Fruit fly (Drosophila melanogaster) whole organism, embryonic: ENCODE results near the gene CG31176.

ENCODE experiments used
- CG10321 ChIP-seq: fragments of 200-800 bp; sonication (Bioruptor generic); IDR thresholded peaks from 2 replicates; pipeline ENCODE4 v1.3.6; 2022; ENCODE audit warnings: missing biosample characterization, missing genetic modification characterization
- CG10462 ChIP-seq: fragments of 200-800 bp; sonication (Bioruptor generic); optimal IDR thresholded peaks from 2 replicates; lab custom pipeline; 2016; ENCODE audit warnings: missing biosample characterization, missing genetic modification characterization
- CG10565 ChIP-seq: fragments of 200-800 bp; sonication (Bioruptor generic); optimal IDR thresholded peaks from 3 replicates; lab custom pipeline; 2016; ENCODE audit warnings: missing biosample characterization, mild to moderate bottlenecking, missing genetic modification characterization
- CG10959 ChIP-seq: fragments of 200-800 bp; sonication (Bioruptor generic); IDR thresholded peaks from 2 replicates; pipeline ENCODE4 v1.3.6; 2022; ENCODE audit warnings: missing biosample characterization, missing genetic modification characterization
- CG12299 ChIP-seq: fragments of 200-800 bp; sonication (Bioruptor generic); optimal IDR thresholded peaks from 2 replicates; lab custom pipeline; 2018; ENCODE audit warnings: missing biosample characterization, mild to moderate bottlenecking, missing genetic modification characterization
- CG13424 ChIP-seq: fragments of 200-800 bp; sonication (Bioruptor generic); optimal IDR thresholded peaks from 2 replicates; lab custom pipeline; 2019; ENCODE audit warnings: missing biosample characterization, mild to moderate bottlenecking, missing genetic modification characterization, moderate library complexity
- CG14441 ChIP-seq: fragments of 200-800 bp; sonication (Bioruptor generic); IDR thresholded peaks from 2 replicates; pipeline ENCODE4 v1.3.6; 2022; ENCODE audit warnings: missing biosample characterization, missing genetic modification characterization
- CG15601 ChIP-seq: fragments of 200-800 bp; sonication (Bioruptor generic); optimal IDR thresholded peaks from 3 replicates; lab custom pipeline; 2019; ENCODE audit warnings: missing biosample characterization, mild to moderate bottlenecking, missing genetic modification characterization, moderate library complexity
- CG1603 ChIP-seq: fragments of 200-800 bp; sonication (Bioruptor generic); optimal IDR thresholded peaks from 2 replicates; lab custom pipeline; 2019; ENCODE audit warnings: missing biosample characterization, mild to moderate bottlenecking, missing genetic modification characterization, moderate library complexity
- CG1792 ChIP-seq: fragments of 200-800 bp; sonication (Bioruptor generic); optimal IDR thresholded peaks from 2 replicates; lab custom pipeline; 2016; ENCODE audit warnings: missing biosample characterization, missing genetic modification characterization
- CG1832 ChIP-seq: fragments of 200-800 bp; sonication (Bioruptor generic); optimal IDR thresholded peaks from 2 replicates; lab custom pipeline; 2017; ENCODE audit warnings: missing biosample characterization, mild to moderate bottlenecking, missing genetic modification characterization, inconsistent platforms
- CG2678 ChIP-seq: fragments of 200-800 bp; sonication (Bioruptor generic); optimal IDR thresholded peaks from 3 replicates; lab custom pipeline; 2019; ENCODE audit warnings: missing biosample characterization, mild to moderate bottlenecking, missing genetic modification characterization, moderate library complexity
- CG2712 ChIP-seq: fragments of 200-800 bp; optimal IDR thresholded peaks from 3 replicates; lab custom pipeline; 2019; ENCODE audit warnings: missing biosample characterization, mild to moderate bottlenecking, missing genetic modification characterization, moderate library complexity
- CG30020 ChIP-seq: fragments of 200-800 bp; optimal IDR thresholded peaks from 2 replicates; lab custom pipeline; 2019; ENCODE audit warnings: missing biosample characterization, mild to moderate bottlenecking, missing genetic modification characterization, moderate library complexity
- CG3065 ChIP-seq: fragments of 200-800 bp; sonication (Bioruptor generic); optimal IDR thresholded peaks from 2 replicates; lab custom pipeline; 2016; ENCODE audit warnings: missing biosample characterization, missing genetic modification characterization
- CG32772 ChIP-seq: fragments of 200-800 bp; sonication (Bioruptor generic); IDR thresholded peaks from 2 replicates; pipeline ENCODE4 v1.3.6; 2022; ENCODE audit warnings: missing biosample characterization, missing genetic modification characterization
- CG3407 ChIP-seq: fragments of 200-800 bp; sonication (Bioruptor generic); optimal IDR thresholded peaks from 2 replicates; lab custom pipeline; 2018; ENCODE audit warnings: missing biosample characterization, mild to moderate bottlenecking, missing genetic modification characterization
- CG7271 ChIP-seq: fragments of 200-800 bp; sonication (Bioruptor generic); optimal IDR thresholded peaks from 2 replicates; lab custom pipeline; 2018; ENCODE audit warnings: missing biosample characterization, mild to moderate bottlenecking, missing genetic modification characterization, moderate library complexity
- CG7839 ChIP-seq: fragments of 200-800 bp; sonication (Bioruptor generic); optimal IDR thresholded peaks from 3 replicates; lab custom pipeline; 2018; ENCODE audit warnings: missing biosample characterization, mild to moderate bottlenecking, missing genetic modification characterization, moderate library complexity
- CG8478 ChIP-seq: fragments of >200 bp; optimal IDR thresholded peaks from 2 replicates; lab custom pipeline; 2018
- CHES-1-like ChIP-seq: fragments of 200-800 bp; sonication (Bioruptor generic); optimal IDR thresholded peaks from 2 replicates; lab custom pipeline; 2016; ENCODE audit warnings: missing biosample characterization, missing genetic modification characterization
- E2f1 ChIP-seq: fragments of 200-800 bp; sonication (Bioruptor generic); IDR thresholded peaks from 2 replicates; pipeline ENCODE4 v1.3.6; 2022; ENCODE audit warnings: missing biosample characterization, missing genetic modification characterization
- Gug ChIP-seq: fragments of 200-800 bp; sonication (Bioruptor generic); IDR thresholded peaks from 4 replicates; pipeline ENCODE4 v1.3.6; 2022; ENCODE audit warnings: missing biosample characterization, missing genetic modification characterization
- H2.0 ChIP-seq: fragments of 200-800 bp; sonication (Bioruptor generic); IDR thresholded peaks from 2 replicates; pipeline ENCODE4 v1.3.6; 2022; ENCODE audit warnings: missing biosample characterization, missing genetic modification characterization
- Lim3 ChIP-seq: fragments of 200-800 bp; sonication (Bioruptor generic); IDR thresholded peaks from 2 replicates; pipeline ENCODE4 v1.3.6; 2022; ENCODE audit warnings: missing biosample characterization, missing genetic modification characterization
- MESR4 ChIP-seq: fragments of 200-800 bp; sonication (Bioruptor generic); optimal IDR thresholded peaks from 2 replicates; lab custom pipeline; 2018; ENCODE audit warnings: missing biosample characterization, mild to moderate bottlenecking, missing genetic modification characterization, moderate library complexity
- Med ChIP-seq: fragments of 200-800 bp; sonication (Bioruptor generic); peaks from one replicate; lab custom pipeline; 2016; ENCODE audit warnings: missing biosample characterization, missing genetic modification characterization, mild to moderate bottlenecking, inconsistent platforms, moderate library complexity
- Mes4 ChIP-seq: fragments of 200-800 bp; sonication (Bioruptor generic); optimal IDR thresholded peaks from 2 replicates; lab custom pipeline; 2016; ENCODE audit warnings: missing biosample characterization, missing genetic modification characterization
- Neu2 ChIP-seq: fragments of 200-800 bp; sonication (Bioruptor generic); optimal IDR thresholded peaks from 3 replicates; lab custom pipeline; 2016; ENCODE audit warnings: missing biosample characterization, missing genetic modification characterization, borderline replicate concordance
- Nf-YB ChIP-seq: fragments of 200-800 bp; sonication (Bioruptor generic); optimal IDR thresholded peaks from 3 replicates; lab custom pipeline; 2019; ENCODE audit warnings: missing biosample characterization, mild to moderate bottlenecking, missing genetic modification characterization, moderate library complexity
- Rfx ChIP-seq: fragments of 200-800 bp; sonication (Bioruptor generic); IDR thresholded peaks from 2 replicates; pipeline ENCODE4 v1.3.6; 2022; ENCODE audit warnings: missing biosample characterization, missing genetic modification characterization
- Xbp1 ChIP-seq: fragments of 200-800 bp; sonication (Bioruptor generic); optimal IDR thresholded peaks from 3 replicates; lab custom pipeline; 2016; ENCODE audit warnings: missing biosample characterization, mild to moderate bottlenecking, missing genetic modification characterization
- cas ChIP-seq: fragments of 200-800 bp; sonication (Bioruptor generic); IDR thresholded peaks from 2 replicates; pipeline ENCODE4 v1.3.6; 2022; ENCODE audit warnings: missing biosample characterization, missing genetic modification characterization
- chinmo ChIP-seq: fragments of 200-800 bp; sonication (Bioruptor generic); IDR thresholded peaks from 4 replicates; pipeline ENCODE4 v1.3.6; 2022; ENCODE audit warnings: missing biosample characterization, missing genetic modification characterization; ENCODE audit not compliant: partially characterized antibody
- crc ChIP-seq: fragments of 200-800 bp; sonication (Bioruptor generic); optimal IDR thresholded peaks from 2 replicates; lab custom pipeline; 2016; ENCODE audit warnings: missing biosample characterization, missing genetic modification characterization
- disco-r ChIP-seq: fragments of 200-800 bp; sonication (Bioruptor generic); optimal IDR thresholded peaks from 2 replicates; lab custom pipeline; 2016; ENCODE audit warnings: missing biosample characterization, missing genetic modification characterization
- dpn ChIP-seq, 2 experiments: fragments of 200-800 bp; sonication (Bioruptor generic); optimal IDR thresholded peaks; 3 replicates each; lab custom pipeline; 2016; ENCODE audit warnings: missing biosample characterization in 2 of 2, missing genetic modification characterization in 2 of 2
- en ChIP-seq: fragments of 200-800 bp; sonication (Bioruptor generic); optimal IDR thresholded peaks from 2 replicates; lab custom pipeline; 2016; ENCODE audit warnings: missing biosample characterization, missing genetic modification characterization
- grau ChIP-seq: fragments of 200-800 bp; optimal IDR thresholded peaks from 3 replicates; lab custom pipeline; 2019; ENCODE audit warnings: missing biosample characterization, mild to moderate bottlenecking, missing genetic modification characterization, moderate library complexity
- jumu ChIP-seq: fragments of 200-800 bp; sonication (Bioruptor generic); optimal IDR thresholded peaks from 3 replicates; lab custom pipeline; 2016; ENCODE audit warnings: missing biosample characterization, missing genetic modification characterization
- phol ChIP-seq: fragments of 200-800 bp; sonication (Bioruptor generic); optimal IDR thresholded peaks from 3 replicates; lab custom pipeline; 2018; ENCODE audit warnings: missing biosample characterization, mild to moderate bottlenecking, missing genetic modification characterization, moderate library complexity
- row ChIP-seq: fragments of 200-800 bp; sonication (Bioruptor generic); IDR thresholded peaks from 3 replicates; pipeline ENCODE4 v1.3.6; 2022; ENCODE audit warnings: missing biosample characterization, missing genetic modification characterization
- sc ChIP-seq, 3 experiments: fragments of >200 bp in 2 of 3; fragments of 200-800 bp in 1 of 3; sonication (Bioruptor generic) in 1 of 3; optimal IDR thresholded peaks; 2 replicates in 2 of 3; 3 replicates in 1 of 3; lab custom pipeline; 2017; ENCODE audit warnings: mild to moderate bottlenecking in 1 of 3, missing biosample characterization in 1 of 3, missing genetic modification characterization in 1 of 3, missing genetic modification reagents in 1 of 3
- scrt ChIP-seq: fragments of 200-800 bp; sonication (Bioruptor generic); optimal IDR thresholded peaks from 2 replicates; lab custom pipeline; 2018; ENCODE audit warnings: missing biosample characterization, mild to moderate bottlenecking, missing genetic modification characterization, moderate library complexity
- ssp ChIP-seq: fragments of 200-800 bp; sonication (Bioruptor generic); IDR thresholded peaks from 2 replicates; pipeline ENCODE4 v1.3.6; 2022; ENCODE audit warnings: missing biosample characterization, missing genetic modification characterization
- tio ChIP-seq: fragments of 200-800 bp; sonication (Bioruptor generic); optimal IDR thresholded peaks from 2 replicates; lab custom pipeline; 2017; ENCODE audit warnings: missing biosample characterization, missing genetic modification characterization, inconsistent platforms
- tna ChIP-seq: fragments of 200-800 bp; sonication (Bioruptor generic); IDR thresholded peaks from 2 replicates; pipeline ENCODE4 v1.3.6; 2022; ENCODE audit warnings: missing biosample characterization, missing genetic modification characterization; ENCODE audit not compliant: partially characterized antibody
- trem ChIP-seq: fragments of 200-800 bp; optimal IDR thresholded peaks from 3 replicates; lab custom pipeline; 2019; ENCODE audit warnings: missing biosample characterization, mild to moderate bottlenecking, missing genetic modification characterization, moderate library complexity

Gene CG31176

DNA sequence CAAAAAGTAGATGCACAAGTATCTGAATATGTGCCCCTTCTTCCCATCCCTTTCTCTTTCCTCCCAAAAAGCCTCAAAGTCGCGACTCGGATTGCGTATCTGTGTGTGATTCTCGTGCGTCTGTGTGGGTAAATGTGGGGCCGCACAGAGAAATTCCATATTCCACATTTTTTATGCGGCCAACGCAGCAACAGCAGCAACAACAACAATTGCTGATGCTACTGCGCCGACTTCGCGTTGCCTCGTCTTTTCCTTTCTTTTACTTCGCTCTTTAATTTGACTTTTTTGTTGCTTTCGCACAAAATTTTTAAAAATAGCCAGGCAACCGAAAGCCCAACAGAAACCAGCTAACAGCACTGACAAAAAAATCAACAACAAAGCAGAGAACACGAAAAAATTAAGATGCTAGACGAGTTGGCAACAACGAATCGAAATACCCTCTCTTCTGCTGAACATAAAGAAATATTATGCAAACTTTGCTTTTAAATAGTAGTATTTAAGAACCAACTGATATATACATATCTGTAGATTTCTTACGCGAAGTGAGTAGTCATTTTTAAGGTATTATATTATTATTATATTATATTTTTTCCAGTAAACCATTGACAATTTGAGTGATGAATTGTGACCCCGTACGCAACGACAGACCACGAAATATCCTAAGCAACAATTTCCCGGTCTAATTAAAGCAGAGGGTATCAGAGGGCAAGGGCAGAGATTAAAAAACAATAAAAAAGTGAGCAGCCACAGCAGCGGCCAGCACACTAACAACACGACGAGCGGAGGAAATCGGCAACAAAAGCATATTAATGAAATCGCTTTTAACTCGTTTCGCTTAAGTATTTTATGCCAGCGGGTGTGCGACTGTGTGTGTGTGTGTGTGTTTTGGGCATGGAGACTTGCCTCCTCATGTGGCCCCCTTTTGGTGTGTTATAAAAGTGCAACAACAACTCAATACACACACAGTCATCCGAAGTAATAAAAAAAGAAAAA, 62.7 kb downstream of the CG31176 start (continued):
- no peak for TF ChIP-seq sc (optimal IDR thresholded peaks at IDR 0.05; lab: Kevin White, UChicago)
- TF ChIP-seq sc (GFP tag; optimal IDR thresholded peaks at IDR 0.05; lab: Kevin White, UChicago), result peak; percentile 46
- no peak for TF ChIP-seq Mes4 (GFP tag; lab: Kevin White, UChicago)
- TF ChIP-seq Lim3, result no peak
- TF ChIP-seq CG1792, result no peak
- TF ChIP-seq E2f1 (GFP tag; lab: Robert Waterston, UW), result peak; percentile 71
- peak; percentile 67 for TF ChIP-seq grau
- TF ChIP-seq chinmo (GFP tag; lab: Robert Waterston, UW), result peak; percentile 73; the same call in 2 of the 4 replicates
- no peak for TF ChIP-seq CG14441
- no peak for TF ChIP-seq CG32772 (GFP tag; lab: Robert Waterston, UW)
- TF ChIP-seq scrt (GFP tag; lab: Kevin White, UChicago), result peak; percentile 22
- no peak for TF ChIP-seq crc (GFP tag; lab: Kevin White, UChicago)
- no peak for TF ChIP-seq MESR4 (GFP tag; lab: Kevin White, UChicago)
- TF ChIP-seq tna, result no peak
- TF ChIP-seq CG2678 (tag; lab: Kevin White, UChicago), result peak; percentile 79
- TF ChIP-seq CG10462, result peak; percentile 40
- TF ChIP-seq disco-r (GFP tag; lab: Kevin White, UChicago), result no peak
- TF ChIP-seq CG7271 (tag; lab: Kevin White, UChicago), result no peak
- TF ChIP-seq CG3065 (GFP tag; lab: Kevin White, UChicago), result no peak
- TF ChIP-seq Xbp1 (GFP tag; lab: Kevin White, UChicago), result peak; percentile 46
- TF ChIP-seq dpn (GFP tag; optimal IDR thresholded peaks at IDR 0.05; lab: Kevin White, UChicago), result peak in 1 of 2 experiments; percentile 52
- no peak for TF ChIP-seq jumu (GFP tag; lab: Kevin White, UChicago)
- TF ChIP-seq CG10321 (GFP tag; lab: Robert Waterston, UW), result 0 out of 2 replicates have a peak, but pooled peaks have one; percentile 8
- TF ChIP-seq CG10565 (GFP tag; lab: Kevin White, UChicago), result no peak
- peak; percentile 68 for TF ChIP-seq Med (GFP tag; lab: Kevin White, UChicago)
- TF ChIP-seq CG3407 (GFP tag; lab: Kevin White, UChicago), result peak; percentile 50
- TF ChIP-seq CG2712 (tag; lab: Kevin White, UChicago), result peak; percentile 73
- TF ChIP-seq CG1832, result no peak
- TF ChIP-seq CG8478, result no peak
- no peak; the same call in 1 of the 2 replicates for TF ChIP-seq H2.0 (GFP tag; lab: Robert Waterston, UW)
- no peak for TF ChIP-seq en
- peak; percentile 75 for TF ChIP-seq CG7839
- no peak for TF ChIP-seq CG12299
- TF ChIP-seq trem (tag; lab: Kevin White, UChicago), result no peak
- peak; percentile 84 for TF ChIP-seq phol (tag; lab: Kevin White, UChicago)
- TF ChIP-seq tio, result peak; percentile 52
- peak; percentile 15 for TF ChIP-seq CG1603 (tag; lab: Kevin White, UChicago)
- TF ChIP-seq CG30020 (tag; lab: Kevin White, UChicago), result no peak
- peak; percentile 66 for TF ChIP-seq CG13424 (tag; lab: Kevin White, UChicago)
- TF ChIP-seq row (GFP tag; lab: Robert Waterston, UW), result peak; percentile 67
- TF ChIP-seq CG10959, result no peak
- no peak for TF ChIP-seq CHES-1-like (GFP tag; lab: Kevin White, UChicago)
- peak; percentile 25 for TF ChIP-seq Nf-YB
- TF ChIP-seq cas (GFP tag; lab: Robert Waterston, UW), result no peak
- 0 out of 4 replicates have a peak, but pooled peaks have one; percentile 1 for TF ChIP-seq Gug (GFP tag; lab: Robert Waterston, UW)
- peak; percentile 25 for TF ChIP-seq CG15601 (tag; lab: Kevin White, UChicago)
- TF ChIP-seq Rfx, result peak; percentile 49; the same call in 1 of the 2 replicates
- TF ChIP-seq Neu2 (GFP tag; lab: Kevin White, UChicago), result no peak
- peak; percentile 39 for TF ChIP-seq ssp (GFP tag; lab: Robert Waterston, UW)
